Fruit fly (Drosophila melanogaster): ENCODE data around the gene promL.
A peak's percentile ranks its signal among the peaks of the same experiment; 100 is the strongest.

DNA sequence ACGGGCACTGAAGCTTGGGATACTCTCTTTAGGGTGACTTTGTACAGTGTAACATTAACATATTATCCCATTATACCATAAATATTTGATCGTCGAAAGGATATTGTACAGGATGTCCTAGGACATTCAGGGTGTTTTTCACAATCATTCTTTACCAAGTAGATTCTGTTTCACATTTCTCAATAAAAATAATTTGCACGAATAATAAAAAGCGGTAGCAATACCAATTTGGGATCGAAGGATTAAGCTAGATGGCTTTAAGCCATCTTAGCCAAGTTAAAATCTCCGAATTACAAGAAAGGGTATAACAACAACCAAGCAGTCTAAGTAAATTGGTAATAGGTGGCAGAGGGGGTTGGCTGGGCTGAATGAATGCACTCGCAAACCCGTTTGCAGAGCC is 53.1 kb downstream of the promL start:
- TF ChIP-seq Lpt (GFP tag; optimal IDR thresholded peaks at IDR 0.05) (no peak), fd85E (GFP tag; optimal IDR thresholded peaks at IDR 0.05) (no peak), CG32006 (GFP tag; optimal IDR thresholded peaks at IDR 0.05) (peak; percentile 61), CG8319 (GFP tag; optimal IDR thresholded peaks at IDR 0.05) (no peak), Eip93F (GFP tag; optimal IDR thresholded peaks at IDR 0.05) (no peak), vri (GFP tag; optimal IDR thresholded peaks at IDR 0.05) (peak; percentile 16), CG9139 (GFP tag; optimal IDR thresholded peaks at IDR 0.05) (no peak), CG10631 (GFP tag; optimal IDR thresholded peaks at IDR 0.05) (peak; percentile 56), CG4318 (GFP tag; optimal IDR thresholded peaks at IDR 0.05) (no peak)
